Worm (Caenorhabditis elegans): ENCODE results near the gene npr-22.

The npr-22 gene

DNA sequence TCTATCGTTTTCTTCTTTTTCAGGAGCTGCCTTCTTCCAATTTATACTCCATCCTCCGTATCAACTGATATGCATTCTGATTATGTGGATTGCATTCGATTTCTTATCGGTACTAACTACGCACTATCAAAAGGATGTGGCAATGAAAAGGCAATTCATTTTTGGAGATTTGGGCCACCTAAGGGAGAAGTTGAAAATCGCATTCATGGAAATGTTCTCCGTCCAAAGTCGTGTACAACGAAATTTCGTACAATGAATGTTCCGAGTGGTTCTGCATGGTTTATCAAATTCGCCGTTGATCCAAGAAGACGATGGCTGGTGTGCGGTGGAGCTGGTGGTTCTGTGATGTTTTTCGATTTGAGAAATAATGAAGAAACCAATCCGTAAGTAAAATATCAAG lies 46.6 kb upstream of the npr-22 start, which contains the start of gene C09G4.4:
Gene C09G4.4, plus strand, starts transcription at position 301 of the 400 bp plus-strand sequence.
- TF ChIP-seq mdl-1 (tag; optimal IDR thresholded peaks at IDR 0.05) (no peak), unc-62 (GFP tag; optimal IDR thresholded peaks at IDR 0.05) (no peak), nhr-11 (tag; optimal IDR thresholded peaks at IDR 0.05) (no peak), ceh-16 (tag; optimal IDR thresholded peaks at IDR 0.05) (no peak), skn-1 (tag; optimal IDR thresholded peaks at IDR 0.05) (no peak), nhr-237 (tag; optimal IDR thresholded peaks at IDR 0.05) (no peak), nhr-77 (tag; optimal IDR thresholded peaks at IDR 0.05) (no peak), C34F6.9 (tag; optimal IDR thresholded peaks at IDR 0.05) (no peak), ztf-11 (tag; optimal IDR thresholded peaks at IDR 0.05) (no peak), zag-1 (tag; optimal IDR thresholded peaks at IDR 0.05) (no peak), nhr-129 (tag; optimal IDR thresholded peaks at IDR 0.05) (no peak), ceh-82 (tag; optimal IDR thresholded peaks at IDR 0.05) (no peak), unc-39 (tag; optimal IDR thresholded peaks at IDR 0.05) (no peak), nhr-6 (tag; optimal IDR thresholded peaks at IDR 0.05) (no peak), ztf-1 (GFP tag; conservative IDR thresholded peaks at IDR 0.05) (no peak)

DNA sequence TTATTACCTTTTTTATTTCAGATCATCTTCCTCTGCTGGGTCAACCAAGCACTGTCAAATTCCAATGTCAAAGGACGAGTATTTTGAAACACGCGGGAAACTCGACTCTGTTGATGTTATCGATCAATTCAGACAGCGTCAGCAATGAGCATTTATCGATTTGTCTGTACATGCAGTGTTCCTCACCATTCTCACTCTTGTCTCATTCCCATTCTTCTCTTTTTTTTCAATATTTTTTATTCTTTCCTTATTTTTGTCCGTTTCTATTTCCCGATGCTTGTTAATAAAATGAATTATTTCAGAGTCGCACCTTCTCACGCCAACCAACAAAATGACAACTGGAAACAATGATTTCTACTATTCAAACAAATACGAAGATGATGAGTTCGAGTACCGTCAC lies 45.6 kb upstream of the npr-22 start, which contains the start of gene cks-1:
Gene cks-1, plus strand, starts transcription at position 301 of the 400 bp plus-strand sequence.
- TF ChIP-seq nhr-10 (tag; optimal IDR thresholded peaks at IDR 0.05) (no peak), ztf-1 (GFP tag; conservative IDR thresholded peaks at IDR 0.05) (no peak), Y55F3AM.14 (GFP tag; optimal IDR thresholded peaks at IDR 0.05) (no peak), nhr-77 (tag; optimal IDR thresholded peaks at IDR 0.05) (no peak), R02D3.7 (tag; optimal IDR thresholded peaks at IDR 0.05) (no peak), sma-9 (GFP tag; optimal IDR thresholded peaks at IDR 0.05) (no peak), sma-9 (tag; optimal IDR thresholded peaks at IDR 0.05) (no peak), crh-2 (tag; optimal IDR thresholded peaks at IDR 0.05) (no peak), nhr-23 (tag; optimal IDR thresholded peaks at IDR 0.05) (no peak), ama-1 (optimal IDR thresholded peaks at IDR 0.05) (no peak)

DNA sequence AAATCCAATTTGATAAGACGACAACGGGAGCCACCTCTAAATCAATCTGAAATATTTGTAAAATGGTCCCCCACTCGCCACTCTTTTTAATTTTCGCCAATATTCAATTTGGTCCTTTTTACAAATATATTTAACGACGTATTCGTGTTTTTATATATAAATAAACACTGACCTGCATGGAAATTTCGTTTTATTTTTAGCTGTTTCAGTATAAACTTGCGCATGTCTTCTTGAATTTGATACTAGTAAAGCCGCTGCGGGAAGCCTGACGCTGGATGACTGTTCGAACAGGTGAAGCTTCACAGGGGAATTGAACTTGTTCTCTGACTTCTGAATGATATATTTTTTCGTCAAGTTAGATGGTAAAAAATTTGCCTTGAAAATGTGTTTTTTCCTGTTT lies 44.7 kb upstream of the npr-22 start:
- TF ChIP-seq blmp-1 (tag; optimal IDR thresholded peaks at IDR 0.05; ENCODE audit: insufficient read depth) (no peak), skn-1 (tag; optimal IDR thresholded peaks at IDR 0.05) (no peak), aly-2 (tag; optimal IDR thresholded peaks at IDR 0.05) (no peak), ceh-16 (tag; optimal IDR thresholded peaks at IDR 0.05) (no peak), ztf-11 (tag; optimal IDR thresholded peaks at IDR 0.05) (no peak), lin-39 (tag; optimal IDR thresholded peaks at IDR 0.05) (no peak), sma-9 (GFP tag; optimal IDR thresholded peaks at IDR 0.05) (no peak), sma-9 (tag; optimal IDR thresholded peaks at IDR 0.05) (no peak), nhr-21 (tag; optimal IDR thresholded peaks at IDR 0.05) (no peak)

DNA sequence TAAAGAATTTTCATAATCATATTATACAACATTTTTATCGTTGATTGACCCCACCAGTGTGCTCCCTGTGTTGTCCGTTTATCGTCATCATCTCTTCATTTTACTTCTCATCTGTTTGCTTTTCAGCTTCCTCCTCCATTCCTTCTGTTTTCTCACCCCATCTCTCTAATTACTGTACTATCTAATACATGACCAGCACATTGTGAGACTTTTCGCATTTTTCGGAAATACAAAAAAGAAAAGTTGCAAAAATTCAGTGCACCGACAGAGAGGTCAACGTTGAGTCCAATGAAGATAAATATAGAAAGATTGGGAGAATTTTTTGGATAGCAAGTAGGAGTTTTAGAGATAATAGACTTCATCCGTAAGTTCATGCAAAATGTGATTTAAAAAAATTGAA lies 39.3 kb upstream of the npr-22 start:
- TF ChIP-seq sem-4 (tag; optimal IDR thresholded peaks at IDR 0.05) (no peak), snpc-4 (tag; optimal IDR thresholded peaks at IDR 0.05) (no peak), dmd-4 (tag; optimal IDR thresholded peaks at IDR 0.05) (no peak), ztf-1 (GFP tag; conservative IDR thresholded peaks at IDR 0.05) (no peak), nhr-11 (tag; optimal IDR thresholded peaks at IDR 0.05) (no peak), egl-27 (tag; optimal IDR thresholded peaks at IDR 0.05) (no peak)

DNA sequence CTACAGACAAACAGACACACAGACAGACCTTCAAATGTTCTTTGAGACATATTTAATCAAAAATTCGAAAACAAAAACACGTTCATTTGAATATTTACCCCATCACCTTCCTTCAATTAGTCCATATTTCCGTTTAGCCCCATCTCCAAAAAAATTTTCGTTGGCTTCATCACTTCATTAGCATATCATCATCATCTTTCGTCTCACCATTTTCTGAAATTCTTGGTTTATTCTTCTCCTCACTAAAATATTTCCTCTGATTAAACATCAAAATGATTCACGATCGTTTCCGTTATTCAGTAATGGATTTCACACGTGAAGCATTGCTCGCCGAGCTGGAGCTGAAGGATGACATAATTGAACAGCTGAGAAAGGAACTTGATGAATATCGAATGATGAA lies 38.6 kb upstream of the npr-22 start, which contains the start of gene pkg-2:
Gene pkg-2, plus strand, starts transcription at position 301 of the 400 bp plus-strand sequence.
- TF ChIP-seq ztf-1 (GFP tag; conservative IDR thresholded peaks at IDR 0.05) = no peak
- no peak for TF ChIP-seq nhr-11 (tag; optimal IDR thresholded peaks at IDR 0.05)
- TF ChIP-seq peb-1 (tag; optimal IDR thresholded peaks at IDR 0.05) = no peak
- TF ChIP-seq unc-55 (GFP tag; optimal IDR thresholded peaks at IDR 0.05) = no peak
- TF ChIP-seq elt-3 (tag; optimal IDR thresholded peaks at IDR 0.05) = no peak
- TF ChIP-seq lin-13 (GFP tag; optimal IDR thresholded peaks at IDR 0.05) = no peak
- TF ChIP-seq dmd-4 (tag; optimal IDR thresholded peaks at IDR 0.05) = no peak
- TF ChIP-seq lin-11 (tag; optimal IDR thresholded peaks at IDR 0.05) = no peak
- TF ChIP-seq mbf-1 (tag; optimal IDR thresholded peaks at IDR 0.05) = no peak
- no peak for TF ChIP-seq crh-2 (tag; optimal IDR thresholded peaks at IDR 0.05)
- no peak for TF ChIP-seq nhr-12 (tag; optimal IDR thresholded peaks at IDR 0.05)
- TF ChIP-seq lsy-2 (tag; optimal IDR thresholded peaks at IDR 0.05) = no peak
- TF ChIP-seq nhr-10 (tag; optimal IDR thresholded peaks at IDR 0.05) = no peak
- no peak for TF ChIP-seq ama-1 (optimal IDR thresholded peaks at IDR 0.05)
- TF ChIP-seq fos-1 (tag; optimal IDR thresholded peaks at IDR 0.05) = no peak
- TF ChIP-seq alr-1 (tag; optimal IDR thresholded peaks at IDR 0.05) = no peak
- no peak for TF ChIP-seq snpc-4 (tag; optimal IDR thresholded peaks at IDR 0.05)
- TF ChIP-seq nhr-77 (tag; optimal IDR thresholded peaks at IDR 0.05) = no peak

Measured in whole organism, L2 larva.